Worm (Caenorhabditis elegans): ENCODE data around the gene npp-18.

The npp-18 gene

ce11 chrIII:13313788-13314187, 17.1 kb downstream of the npp-18 start, which contains the start of gene Y43F4B.10:
Gene Y43F4B.10 (plus strand): TSS chrIII:13314068.
- TF ChIP-seq scrt-1 (GFP tag; IDR thresholded peaks at IDR 0.05): no peak
- no peak for TF ChIP-seq sea-1 (GFP tag; conservative IDR thresholded peaks at IDR 0.05)
- TF ChIP-seq F13C5.2 (tag; optimal IDR thresholded peaks at IDR 0.05): no peak

ce11 chrIII:13314636-13315035, 18.0 kb downstream of the npp-18 start:
- TF ChIP-seq F13C5.2 (tag; optimal IDR thresholded peaks at IDR 0.05): no peak
- TF ChIP-seq ceh-13 (GFP tag; optimal IDR thresholded peaks at IDR 0.05): no peak
- no peak for TF ChIP-seq hnd-1 (tag; optimal IDR thresholded peaks at IDR 0.05)
- no peak for TF ChIP-seq scrt-1 (GFP tag; IDR thresholded peaks at IDR 0.05)
- no peak for TF ChIP-seq aly-1 (tag; optimal IDR thresholded peaks at IDR 0.05)
- no peak for TF ChIP-seq sea-1 (GFP tag; conservative IDR thresholded peaks at IDR 0.05)
- no peak for TF ChIP-seq B0310.2 (tag; optimal IDR thresholded peaks at IDR 0.05)
- TF ChIP-seq ets-7 (tag; optimal IDR thresholded peaks at IDR 0.05): no peak
- no peak for TF ChIP-seq flt-1 (GFP tag; IDR thresholded peaks at IDR 0.05)
- TF ChIP-seq hmg-4 (GFP tag; optimal IDR thresholded peaks at IDR 0.05): no peak

- TF ChIP-seq flt-1 (GFP tag; IDR thresholded peaks at IDR 0.05): no peak
- TF ChIP-seq tbx-11 (GFP tag; IDR thresholded peaks at IDR 0.05): no peak
- TF ChIP-seq aly-1 (tag; optimal IDR thresholded peaks at IDR 0.05): no peak
- no peak for TF ChIP-seq tbx-37 (GFP tag; conservative IDR thresholded peaks at IDR 0.05)
- TF ChIP-seq pes-1 (GFP tag; IDR thresholded peaks at IDR 0.05): no peak
- TF ChIP-seq ceh-36 (tag; optimal IDR thresholded peaks at IDR 0.05): no peak
- TF ChIP-seq hmbx-1 (tag; optimal IDR thresholded peaks at IDR 0.05): no peak
- no peak for TF ChIP-seq scrt-1 (GFP tag; IDR thresholded peaks at IDR 0.05)
- no peak for TF ChIP-seq hmg-4 (GFP tag; optimal IDR thresholded peaks at IDR 0.05)
- TF ChIP-seq ceh-13 (GFP tag; optimal IDR thresholded peaks at IDR 0.05): no peak
- no peak for TF ChIP-seq B0310.2 (tag; optimal IDR thresholded peaks at IDR 0.05)
- no peak for TF ChIP-seq sea-1 (GFP tag; conservative IDR thresholded peaks at IDR 0.05)
- no peak for TF ChIP-seq tra-4 (tag; optimal IDR thresholded peaks at IDR 0.05)
- no peak for TF ChIP-seq ets-7 (tag; optimal IDR thresholded peaks at IDR 0.05)
- no peak for TF ChIP-seq ama-1 (optimal IDR thresholded peaks at IDR 0.05)
- no peak for TF ChIP-seq hnd-1 (tag; optimal IDR thresholded peaks at IDR 0.05)
- no peak for TF ChIP-seq F13C5.2 (tag; optimal IDR thresholded peaks at IDR 0.05)
Measured at ce11 chrIII:13315071-13315470, 18.4 kb downstream of the npp-18 start, which contains the start of gene dph-7. Gene dph-7 (plus strand): TSS chrIII:13315123.

ce11 chrIII:13316935-13317334, 20.3 kb downstream of the npp-18 start:
- no peak for TF ChIP-seq pes-1 (GFP tag; IDR thresholded peaks at IDR 0.05)
- TF ChIP-seq B0310.2 (tag; optimal IDR thresholded peaks at IDR 0.05): no peak
- TF ChIP-seq hnd-1 (tag; optimal IDR thresholded peaks at IDR 0.05): no peak
- no peak for TF ChIP-seq flt-1 (GFP tag; IDR thresholded peaks at IDR 0.05)
- TF ChIP-seq tbx-37 (GFP tag; conservative IDR thresholded peaks at IDR 0.05): no peak
- no peak for TF ChIP-seq ets-7 (tag; optimal IDR thresholded peaks at IDR 0.05)
- TF ChIP-seq ceh-13 (GFP tag; optimal IDR thresholded peaks at IDR 0.05): no peak
- no peak for TF ChIP-seq scrt-1 (GFP tag; IDR thresholded peaks at IDR 0.05)
- no peak for TF ChIP-seq sea-1 (GFP tag; conservative IDR thresholded peaks at IDR 0.05)
- TF ChIP-seq tbx-11 (GFP tag; IDR thresholded peaks at IDR 0.05): no peak
- TF ChIP-seq hmbx-1 (tag; optimal IDR thresholded peaks at IDR 0.05): no peak
- TF ChIP-seq ceh-36 (tag; optimal IDR thresholded peaks at IDR 0.05): no peak
- TF ChIP-seq hmg-4 (GFP tag; optimal IDR thresholded peaks at IDR 0.05): no peak
- no peak for TF ChIP-seq aly-1 (tag; optimal IDR thresholded peaks at IDR 0.05)

- TF ChIP-seq flt-1 (GFP tag; IDR thresholded peaks at IDR 0.05) (no peak), tbx-11 (GFP tag; IDR thresholded peaks at IDR 0.05) (no peak), ama-1 (optimal IDR thresholded peaks at IDR 0.05) (no peak), hmg-4 (GFP tag; optimal IDR thresholded peaks at IDR 0.05) (no peak), tbx-37 (GFP tag; conservative IDR thresholded peaks at IDR 0.05) (no peak), hnd-1 (tag; optimal IDR thresholded peaks at IDR 0.05) (no peak), B0310.2 (tag; optimal IDR thresholded peaks at IDR 0.05) (no peak), F13C5.2 (tag; optimal IDR thresholded peaks at IDR 0.05) (no peak), sea-1 (GFP tag; conservative IDR thresholded peaks at IDR 0.05) (no peak), ceh-36 (tag; optimal IDR thresholded peaks at IDR 0.05) (no peak), hmbx-1 (tag; optimal IDR thresholded peaks at IDR 0.05) (no peak), tra-4 (tag; optimal IDR thresholded peaks at IDR 0.05) (no peak), ceh-13 (GFP tag; optimal IDR thresholded peaks at IDR 0.05) (no peak), scrt-1 (GFP tag; IDR thresholded peaks at IDR 0.05) (no peak)
Measured at ce11 chrIII:13317383-13317911, 20.8 kb downstream of the npp-18 start.

ce11 chrIII:13322578-13322977, 25.9 kb downstream of the npp-18 start, which contains the start of gene F53A2.11:
Gene F53A2.11 (minus strand): TSS chrIII:13322678.
- TF ChIP-seq tbx-11 (GFP tag; IDR thresholded peaks at IDR 0.05) (no peak), hmbx-1 (tag; optimal IDR thresholded peaks at IDR 0.05) (no peak), scrt-1 (GFP tag; IDR thresholded peaks at IDR 0.05) (no peak), hnd-1 (tag; optimal IDR thresholded peaks at IDR 0.05) (no peak), ama-1 (optimal IDR thresholded peaks at IDR 0.05) (no peak), aly-1 (tag; optimal IDR thresholded peaks at IDR 0.05) (no peak), ceh-13 (GFP tag; optimal IDR thresholded peaks at IDR 0.05) (no peak)

- TF ChIP-seq F13C5.2 (tag; optimal IDR thresholded peaks at IDR 0.05) (no peak), hmg-4 (GFP tag; optimal IDR thresholded peaks at IDR 0.05) (no peak), ets-7 (tag; optimal IDR thresholded peaks at IDR 0.05) (no peak), hmbx-1 (tag; optimal IDR thresholded peaks at IDR 0.05) (no peak), pes-1 (GFP tag; IDR thresholded peaks at IDR 0.05) (no peak), B0310.2 (tag; optimal IDR thresholded peaks at IDR 0.05) (no peak), tra-4 (tag; optimal IDR thresholded peaks at IDR 0.05) (no peak), tbx-11 (GFP tag; IDR thresholded peaks at IDR 0.05) (no peak)
Measured at ce11 chrIII:13324739-13325138, 28.1 kb downstream of the npp-18 start, which contains the start of gene F53A2.1. Gene F53A2.1 (minus strand): TSS chrIII:13324839.

- no peak for TF ChIP-seq scrt-1 (GFP tag; IDR thresholded peaks at IDR 0.05)
- TF ChIP-seq pes-1 (GFP tag; IDR thresholded peaks at IDR 0.05): no peak
- no peak for TF ChIP-seq hmbx-1 (tag; optimal IDR thresholded peaks at IDR 0.05)
Measured at ce11 chrIII:13328911-13329310, 32.3 kb downstream of the npp-18 start.
